Fruit fly (Drosophila melanogaster): ENCODE measurements around the gene CG33263.

CG33263 gene

dm6 chr3L:13400872-13401418 is 23.0 kb downstream of the CG33263 start, which contains the start of gene sens (continued):
- no peak for TF ChIP-seq zf30C (GFP tag; optimal IDR thresholded peaks at IDR 0.05)
- TF ChIP-seq CG17912 (GFP tag; optimal IDR thresholded peaks at IDR 0.05): no peak
- peak; percentile 87 for TF ChIP-seq Nf-YC (tag; optimal IDR thresholded peaks at IDR 0.05)
- TF ChIP-seq CG18764 (GFP tag; optimal IDR thresholded peaks at IDR 0.05): no peak
- TF ChIP-seq CG4730 (GFP tag; IDR thresholded peaks at IDR 0.05): no peak
- no peak for TF ChIP-seq Drgx (GFP tag; IDR thresholded peaks at IDR 0.05)
- no peak for TF ChIP-seq Bdp1 (GFP tag; optimal IDR thresholded peaks at IDR 0.05)
- no peak for TF ChIP-seq pum (GFP tag; optimal IDR thresholded peaks at IDR 0.05)
- no peak for TF ChIP-seq repo (GFP tag; optimal IDR thresholded peaks at IDR 0.05)
- TF ChIP-seq ERR (GFP tag; optimal IDR thresholded peaks at IDR 0.05): no peak
- no peak for TF ChIP-seq bab2 (GFP tag; optimal IDR thresholded peaks at IDR 0.05)
- no peak for TF ChIP-seq CG2116 (GFP tag; optimal IDR thresholded peaks at IDR 0.05)
- no peak for TF ChIP-seq gsb-n (tag; optimal IDR thresholded peaks at IDR 0.05)
- TF ChIP-seq CG1647 (GFP tag; optimal IDR thresholded peaks at IDR 0.05): no peak
- TF ChIP-seq CG16815 (GFP tag; optimal IDR thresholded peaks at IDR 0.05): no peak
- no peak for TF ChIP-seq CG8359 (GFP tag; optimal IDR thresholded peaks at IDR 0.05; ENCODE audit: borderline replicate concordance)
- no peak for TF ChIP-seq pros (GFP tag; optimal IDR thresholded peaks at IDR 0.05)
- TF ChIP-seq CG18011 (GFP tag; optimal IDR thresholded peaks at IDR 0.05): no peak
- TF ChIP-seq CG32772 (GFP tag; IDR thresholded peaks at IDR 0.05): no peak

DNA sequence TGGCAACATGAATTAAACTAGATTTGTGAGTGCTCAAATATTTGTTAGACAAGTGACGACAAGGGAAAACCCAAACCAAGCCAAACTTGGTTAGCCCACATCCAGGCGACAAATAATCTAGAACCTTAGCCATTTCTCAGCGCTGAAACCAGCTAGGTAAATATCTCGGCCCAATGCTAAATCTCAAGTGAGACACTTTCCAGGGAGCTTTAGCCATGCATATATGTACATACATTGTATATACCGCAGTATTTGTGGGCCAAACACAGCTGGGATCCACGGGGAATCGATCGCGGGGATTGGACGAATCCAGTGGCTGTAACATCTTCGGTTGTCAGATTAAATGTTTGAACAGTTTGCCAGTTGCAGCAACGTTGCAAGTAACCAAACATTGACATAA is 26.3 kb downstream of the CG33263 start:
- TF ChIP-seq ATbp (GFP tag; optimal IDR thresholded peaks at IDR 0.05) (peak; percentile 26), Adf1 (GFP tag; IDR thresholded peaks at IDR 0.05) (no peak), rib (GFP tag; IDR thresholded peaks at IDR 0.05) (no peak), Ets65A (GFP tag) (peak; percentile 35), Meics (GFP tag; optimal IDR thresholded peaks at IDR 0.05) (peak; percentile 19), chif (GFP tag; optimal IDR thresholded peaks at IDR 0.05) (no peak), CG1603 (tag; optimal IDR thresholded peaks at IDR 0.05) (peak; percentile 25), HLH4C (GFP tag; IDR thresholded peaks at IDR 0.05; ENCODE audit: partially characterized antibody) (no peak), fd64A (GFP tag; optimal IDR thresholded peaks at IDR 0.05) (peak; percentile 13), sens (GFP tag) (peak; percentile 91), seq (GFP tag; IDR thresholded peaks at IDR 0.05) (no peak), NC2β (GFP tag; optimal IDR thresholded peaks at IDR 0.05) (no peak), Med (GFP tag) (peak; percentile 31)

DNA sequence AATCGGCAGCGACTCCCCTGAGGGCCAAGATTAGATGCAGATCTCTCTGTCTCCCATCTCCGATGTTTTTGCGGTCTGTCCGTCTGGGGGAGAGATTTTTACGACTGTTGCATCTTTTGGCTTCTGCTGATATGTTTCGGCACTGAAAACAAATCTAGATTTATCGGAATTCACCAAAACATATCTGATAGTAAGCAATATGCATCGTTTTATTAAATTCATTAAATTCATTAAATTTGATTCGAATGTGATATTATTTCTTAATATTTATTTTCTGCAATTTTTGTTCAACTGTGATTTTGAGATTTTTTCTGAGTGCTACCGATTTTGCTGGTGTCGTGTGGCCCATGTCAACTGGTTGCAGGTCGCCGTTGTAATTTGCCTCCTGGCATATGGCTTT is 30.4 kb downstream of the CG33263 start:
- TF ChIP-seq Nf-YB (GFP tag; optimal IDR thresholded peaks at IDR 0.05) (no peak), CG11247 (GFP tag; IDR thresholded peaks at IDR 0.05) (no peak), sens (GFP tag) (peak; percentile 87), CG9727 (GFP tag; optimal IDR thresholded peaks at IDR 0.05) (peak; percentile 15), knrl (GFP tag; IDR thresholded peaks at IDR 0.05; ENCODE audit: partially characterized antibody) (no peak), sna (GFP tag; IDR thresholded peaks at IDR 0.05; ENCODE audit: partially characterized antibody) (no peak), CG10979 (tag; optimal IDR thresholded peaks at IDR 0.05) (peak; percentile 12)
